Worm (Caenorhabditis elegans) whole organism, L3 larva: ENCODE measurements around the gene hpk-1.
A peak's percentile ranks its signal among the peaks of the same experiment; 100 is the strongest.

Source experiments
- ZK546.5 ChIP-seq: sonication (generic microtip); optimal IDR thresholded peaks from 2 replicates; lab custom pipeline; 2017; ENCODE audit warnings: missing biosample characterization, missing genetic modification characterization
- nfya-1 ChIP-seq: sonication (generic microtip); optimal IDR thresholded peaks from 2 replicates; lab custom pipeline; 2017; ENCODE audit warnings: missing genetic modification characterization, mild to moderate bottlenecking, missing compliant biosample characterization, antibody characterized with exemption, moderate library complexity; ENCODE audit not compliant: insufficient read depth
- pqm-1 ChIP-seq: fragments of 150-350 bp; optimal IDR thresholded peaks from 2 replicates; lab custom pipeline; 2017; ENCODE audit warnings: missing biosample characterization, missing genetic modification characterization, inconsistent platforms
- sea-2 ChIP-seq: fragments of 150-350 bp; sonication (generic microtip); optimal IDR thresholded peaks from 4 replicates; lab custom pipeline; 2014; ENCODE audit warnings: missing biosample characterization, missing genetic modification reagents, missing genetic modification characterization

- TF ChIP-seq ZK546.5 (tag; lab: Kevin White, UChicago) (no peak), pqm-1 (peak; percentile 71), nfya-1 (tag; lab: Kevin White, UChicago) (peak; percentile 38), sea-2 (GFP tag; lab: Kevin White, UChicago) (no peak)
These were observed 29.2 kb upstream of the hpk-1 start for ce11 chrX:4246237-4246697.
